Worm (Caenorhabditis elegans) whole organism, late embryonic: ENCODE measurements around the gene T05C12.1.
A peak's percentile ranks its signal among the peaks of the same experiment; 100 is the strongest.

ENCODE experiments used
- C38D4.7 ChIP-seq: fragments of 200-800 bp; sonication (Bioruptor generic); optimal IDR thresholded peaks from 2 replicates; lab custom pipeline; 2018; ENCODE audit warnings: mild to moderate bottlenecking, missing genetic modification characterization, moderate library complexity, missing compliant biosample characterization
- K09A11.1 ChIP-seq: sonication (generic microtip); optimal IDR thresholded peaks from 2 replicates; lab custom pipeline; 2017; ENCODE audit warnings: antibody characterized with exemption, mild to moderate bottlenecking, missing genetic modification characterization, missing compliant biosample characterization; ENCODE audit not compliant: insufficient read depth
- T23F11.4 ChIP-seq: fragments of 200-800 bp; sonication (Bioruptor generic); optimal IDR thresholded peaks from 2 replicates; lab custom pipeline; 2018; ENCODE audit warnings: mild to moderate bottlenecking, missing genetic modification characterization, missing compliant biosample characterization
- Y22D7AL.16 ChIP-seq: sonication (generic microtip); optimal IDR thresholded peaks from 2 replicates; lab custom pipeline; 2016; ENCODE audit warnings: missing genetic modification characterization, missing compliant biosample characterization
- ahr-1 ChIP-seq: sonication (generic microtip); optimal IDR thresholded peaks from 2 replicates; lab custom pipeline; 2016; ENCODE audit warnings: missing genetic modification characterization, missing compliant biosample characterization
- ama-1 ChIP-seq: fragments of 150-350 bp; optimal IDR thresholded peaks from 2 replicates; lab custom pipeline; 2014
- ceh-22 ChIP-seq: sonication (generic microtip); optimal IDR thresholded peaks from 2 replicates; lab custom pipeline; 2017; ENCODE audit warnings: missing biosample characterization, missing genetic modification characterization
- ceh-24 ChIP-seq: sonication (generic microtip); optimal IDR thresholded peaks from 2 replicates; lab custom pipeline; 2016; ENCODE audit warnings: mild to moderate bottlenecking, missing genetic modification characterization, missing compliant biosample characterization
- ceh-30 ChIP-seq: fragments of 150-350 bp; optimal IDR thresholded peaks from 2 replicates; lab custom pipeline; 2014; ENCODE audit warnings: missing biosample characterization, missing genetic modification characterization
- ceh-31 ChIP-seq: sonication (generic microtip); optimal IDR thresholded peaks from 2 replicates; lab custom pipeline; 2016; ENCODE audit warnings: missing genetic modification characterization, missing compliant biosample characterization
- ceh-34 ChIP-seq: sonication (generic microtip); optimal IDR thresholded peaks from 2 replicates; lab custom pipeline; 2016; ENCODE audit warnings: mild to moderate bottlenecking, missing genetic modification characterization, missing compliant biosample characterization
- ceh-45 ChIP-seq: fragments of 200-800 bp; sonication (Bioruptor generic); IDR thresholded peaks from 2 replicates; pipeline ENCODE4 v1.3.6; 2022; ENCODE audit warnings: missing genetic modification reagents, missing genetic modification characterization, missing compliant biosample characterization
- ceh-48 ChIP-seq: sonication (generic microtip); optimal IDR thresholded peaks from 2 replicates; lab custom pipeline; 2016; ENCODE audit warnings: missing genetic modification characterization, inconsistent platforms, missing compliant biosample characterization
- ceh-6 ChIP-seq: fragments of 200-800 bp; sonication (Bioruptor generic); optimal IDR thresholded peaks from 2 replicates; lab custom pipeline; 2018; ENCODE audit warnings: mild to moderate bottlenecking, missing genetic modification characterization, missing compliant biosample characterization
- ceh-9 ChIP-seq: sonication (generic microtip); optimal IDR thresholded peaks from 2 replicates; lab custom pipeline; 2016; ENCODE audit warnings: mild to moderate bottlenecking, missing genetic modification characterization, inconsistent platforms, missing compliant biosample characterization
- dve-1 ChIP-seq: sonication (generic microtip); optimal IDR thresholded peaks from 2 replicates; lab custom pipeline; 2017; ENCODE audit warnings: antibody characterized with exemption, mild to moderate bottlenecking, missing genetic modification characterization, missing compliant biosample characterization
- elt-2 ChIP-seq: sonication (generic microtip); optimal IDR thresholded peaks from 2 replicates; lab custom pipeline; 2016; ENCODE audit warnings: missing genetic modification reagents, missing genetic modification characterization, missing compliant biosample characterization
- elt-4 ChIP-seq: sonication (generic microtip); optimal IDR thresholded peaks from 2 replicates; lab custom pipeline; 2016; ENCODE audit warnings: missing genetic modification characterization, missing compliant biosample characterization
- fax-1 ChIP-seq: sonication (generic microtip); optimal IDR thresholded peaks from 2 replicates; lab custom pipeline; 2016; ENCODE audit warnings: missing genotype, missing genetic modification characterization, missing compliant biosample characterization
- fkh-10 ChIP-seq: fragments of 150-350 bp; optimal IDR thresholded peaks from 2 replicates; lab custom pipeline; 2014; ENCODE audit warnings: missing biosample characterization, missing genetic modification reagents, missing genetic modification characterization
- fkh-6 ChIP-seq: sonication (generic microtip); optimal IDR thresholded peaks from 2 replicates; lab custom pipeline; 2016; ENCODE audit warnings: missing genetic modification characterization, missing compliant biosample characterization
- hlh-13 ChIP-seq: fragments of 200-800 bp; sonication (Bioruptor generic); optimal IDR thresholded peaks from 2 replicates; lab custom pipeline; 2018; ENCODE audit warnings: mild to moderate bottlenecking, missing genetic modification characterization, missing compliant biosample characterization
- hlh-15 ChIP-seq: sonication (generic microtip); optimal IDR thresholded peaks from 2 replicates; lab custom pipeline; 2016; ENCODE audit warnings: missing genetic modification characterization, missing compliant biosample characterization
- hlh-6 ChIP-seq: sonication (generic microtip); optimal IDR thresholded peaks from 2 replicates; lab custom pipeline; 2016; ENCODE audit warnings: missing genotype, missing genetic modification characterization, missing compliant biosample characterization
- hlh-8 ChIP-seq: sonication (generic microtip); optimal IDR thresholded peaks from 2 replicates; lab custom pipeline; 2016; ENCODE audit warnings: missing genotype, missing genetic modification characterization, missing compliant biosample characterization
- lin-11 ChIP-seq: fragments of 200-800 bp; sonication (Bioruptor generic); optimal IDR thresholded peaks from 2 replicates; lab custom pipeline; 2018; ENCODE audit warnings: mild to moderate bottlenecking, missing genetic modification characterization, missing compliant biosample characterization
- madf-2 ChIP-seq: sonication (generic microtip); optimal IDR thresholded peaks from 2 replicates; lab custom pipeline; 2017; ENCODE audit warnings: missing genetic modification characterization, missing compliant biosample characterization
- nhr-11 ChIP-seq: fragments of 150-350 bp; optimal IDR thresholded peaks from 2 replicates; lab custom pipeline; 2014; ENCODE audit warnings: missing biosample characterization, missing genetic modification characterization
- nhr-232 ChIP-seq: sonication (generic microtip); optimal IDR thresholded peaks from 2 replicates; lab custom pipeline; 2016; ENCODE audit warnings: missing genetic modification characterization, missing compliant biosample characterization
- npax-4 ChIP-seq: sonication (generic microtip); optimal IDR thresholded peaks from 2 replicates; lab custom pipeline; 2016; ENCODE audit warnings: missing genetic modification characterization, missing compliant biosample characterization
- odd-2 ChIP-seq: sonication (generic microtip); optimal IDR thresholded peaks from 2 replicates; lab custom pipeline; 2017; ENCODE audit warnings: antibody characterized with exemption, mild to moderate bottlenecking, missing genetic modification characterization, missing compliant biosample characterization
- pax-1 ChIP-seq: fragments of 150-350 bp; optimal IDR thresholded peaks from 2 replicates; lab custom pipeline; 2014; ENCODE audit warnings: missing biosample characterization, missing genetic modification characterization
- pha-2 ChIP-seq: sonication (generic microtip); optimal IDR thresholded peaks from 2 replicates; lab custom pipeline; 2017; ENCODE audit warnings: mild to moderate bottlenecking, missing genetic modification characterization, missing compliant biosample characterization
- pha-4 ChIP-seq: fragments of 150-350 bp; optimal IDR thresholded peaks from 2 replicates; lab custom pipeline; 2018; ENCODE audit warnings: missing biosample characterization, missing genetic modification reagents, missing genetic modification characterization
- pqm-1 ChIP-seq: sonication (generic microtip); optimal IDR thresholded peaks from 2 replicates; lab custom pipeline; 2016; ENCODE audit warnings: missing genetic modification characterization, missing compliant biosample characterization
- pros-1 ChIP-seq: fragments of 150-350 bp; optimal IDR thresholded peaks from 2 replicates; lab custom pipeline; 2014; ENCODE audit warnings: missing biosample characterization, missing genetic modification reagents, missing genetic modification characterization
- ref-2 ChIP-seq: sonication (generic microtip); optimal IDR thresholded peaks from 2 replicates; lab custom pipeline; 2016; ENCODE audit warnings: missing genetic modification characterization, missing compliant biosample characterization
- rnt-1 ChIP-seq: sonication (generic microtip); optimal IDR thresholded peaks from 2 replicates; lab custom pipeline; 2016; ENCODE audit warnings: missing genetic modification characterization, missing compliant biosample characterization
- sdc-2 ChIP-seq: sonication (generic microtip); optimal IDR thresholded peaks from 2 replicates; lab custom pipeline; 2016; ENCODE audit warnings: missing genotype, missing genetic modification characterization, missing compliant biosample characterization
- sox-4 ChIP-seq: sonication (generic microtip); optimal IDR thresholded peaks from 2 replicates; lab custom pipeline; 2017; ENCODE audit warnings: mild to moderate bottlenecking, missing genetic modification characterization, inconsistent platforms, missing compliant biosample characterization
- tbx-2 ChIP-seq: sonication (generic microtip); optimal IDR thresholded peaks from 2 replicates; lab custom pipeline; 2016; ENCODE audit warnings: missing genetic modification characterization, missing compliant biosample characterization
- tbx-7 ChIP-seq: sonication (generic microtip); optimal IDR thresholded peaks from 2 replicates; lab custom pipeline; 2016; ENCODE audit warnings: missing genotype, missing genetic modification characterization, missing compliant biosample characterization
- ttx-3 ChIP-seq: sonication (generic microtip); optimal IDR thresholded peaks from 2 replicates; lab custom pipeline; 2016; ENCODE audit warnings: missing genetic modification reagents, missing genetic modification characterization, missing compliant biosample characterization
- unc-55 ChIP-seq: sonication (generic microtip); optimal IDR thresholded peaks from 2 replicates; lab custom pipeline; 2017; ENCODE audit warnings: missing biosample characterization, missing genetic modification reagents, missing genetic modification characterization
- unc-86 ChIP-seq: sonication (generic microtip); optimal IDR thresholded peaks from 2 replicates; lab custom pipeline; 2016; ENCODE audit warnings: missing genetic modification characterization, missing compliant biosample characterization
- zip-5 ChIP-seq: sonication (generic microtip); optimal IDR thresholded peaks from 2 replicates; lab custom pipeline; 2016; ENCODE audit warnings: missing genetic modification characterization, missing compliant biosample characterization
- ztf-16 ChIP-seq: sonication (generic microtip); optimal IDR thresholded peaks from 2 replicates; lab custom pipeline; 2017; ENCODE audit warnings: missing genetic modification characterization, missing compliant biosample characterization

Gene T05C12.1

ce11 chrII:8126617-8127016 lies 46.9 kb upstream of the T05C12.1 start:
- TF ChIP-seq lin-11 (tag; lab: Kevin White, UChicago) (no peak), ceh-34 (tag; lab: Kevin White, UChicago) (peak; percentile 41)

- TF ChIP-seq ahr-1 (tag; lab: Kevin White, UChicago) (no peak), madf-2 (no peak), ceh-22 (tag; lab: Kevin White, UChicago) (peak; percentile 64), tbx-2 (tag; lab: Kevin White, UChicago) (peak; percentile 8), elt-2 (tag; lab: Kevin White, UChicago) (peak; percentile 96)
Measured at ce11 chrII:8127290-8127689, 46.2 kb upstream of the T05C12.1 start.

ce11 chrII:8127794-8128193 lies 45.7 kb upstream of the T05C12.1 start:
- TF ChIP-seq ceh-48 (tag; lab: Kevin White, UChicago): no peak
- no peak for TF ChIP-seq tbx-7 (tag; lab: Kevin White, UChicago)
- TF ChIP-seq ceh-9 (tag; lab: Kevin White, UChicago): no peak
- TF ChIP-seq dve-1 (tag; lab: Kevin White, UChicago): no peak
- no peak for TF ChIP-seq ama-1
- TF ChIP-seq C38D4.7: no peak

- TF ChIP-seq rnt-1 (tag; lab: Kevin White, UChicago) (peak; percentile 25), fax-1 (tag; lab: Kevin White, UChicago) (no peak), fkh-10 (GFP tag; lab: Kevin White, UChicago) (no peak), ceh-9 (tag; lab: Kevin White, UChicago) (no peak), ceh-48 (tag; lab: Kevin White, UChicago) (peak; percentile 16), zip-5 (tag; lab: Kevin White, UChicago) (no peak), pros-1 (tag; lab: Kevin White, UChicago) (peak; percentile 52), hlh-13 (no peak), Y22D7AL.16 (tag; lab: Kevin White, UChicago) (no peak), unc-86 (no peak), ztf-16 (tag; lab: Kevin White, UChicago) (no peak), hlh-6 (tag; lab: Kevin White, UChicago) (peak; percentile 72), unc-55 (GFP tag; lab: Kevin White, UChicago) (no peak), elt-4 (tag; lab: Kevin White, UChicago) (no peak), hlh-15 (tag; lab: Kevin White, UChicago) (no peak), tbx-7 (tag; lab: Kevin White, UChicago) (no peak), nhr-11 (tag; lab: Kevin White, UChicago) (no peak), K09A11.1 (tag; lab: Kevin White, UChicago) (no peak), sdc-2 (tag; lab: Kevin White, UChicago) (peak; percentile 72), ceh-45 (GFP tag; lab: Robert Waterston, UW) (peak; percentile 49; the same call in 1 of the 2 replicates), ceh-31 (tag; lab: Kevin White, UChicago) (peak; percentile 66), odd-2 (tag; lab: Kevin White, UChicago) (no peak), ref-2 (tag; lab: Kevin White, UChicago) (peak; percentile 45), nhr-232 (tag; lab: Kevin White, UChicago) (peak; percentile 39), ceh-30 (tag; lab: Kevin White, UChicago) (no peak), fkh-6 (tag; lab: Kevin White, UChicago) (peak; percentile 43), ttx-3 (tag; lab: Kevin White, UChicago) (peak; percentile 17), pqm-1 (tag; lab: Kevin White, UChicago) (peak; percentile 38), pax-1 (tag; lab: Kevin White, UChicago) (no peak), ceh-34 (tag; lab: Kevin White, UChicago) (peak; percentile 63), ceh-22 (tag; lab: Kevin White, UChicago) (no peak), pha-4 (tag; lab: Kevin White, UChicago) (no peak), npax-4 (tag; lab: Kevin White, UChicago) (no peak), hlh-8 (tag; lab: Kevin White, UChicago) (peak; percentile 12), T23F11.4 (peak; percentile 57), ceh-6 (GFP tag; lab: Kevin White, UChicago) (no peak), sox-4 (peak; percentile 63), ceh-24 (tag; lab: Kevin White, UChicago) (no peak), pha-2 (tag; lab: Kevin White, UChicago) (peak; percentile 1)
Measured at ce11 chrII:8128273-8129039, 45.0 kb upstream of the T05C12.1 start.
